Worm (Caenorhabditis elegans) whole organism, L4/young adult: ENCODE data around the gene F38B6.2.

Source experiments
- W03F9.2 ChIP-seq: fragments of 150-350 bp; optimal IDR thresholded peaks from 2 replicates; lab custom pipeline; 2014; ENCODE audit warnings: missing biosample characterization, missing genetic modification characterization
- dao-5 ChIP-seq: sonication (generic microtip); optimal IDR thresholded peaks from 2 replicates; lab custom pipeline; 2016; ENCODE audit warnings: missing genotype, missing genetic modification characterization, moderate library complexity, missing compliant biosample characterization
- him-1 ChIP-seq: sonication (generic microtip); optimal IDR thresholded peaks from 2 replicates; lab custom pipeline; 2016; ENCODE audit warnings: missing genotype, missing genetic modification reagents, missing genetic modification characterization, missing compliant biosample characterization

The F38B6.2 gene

DNA sequence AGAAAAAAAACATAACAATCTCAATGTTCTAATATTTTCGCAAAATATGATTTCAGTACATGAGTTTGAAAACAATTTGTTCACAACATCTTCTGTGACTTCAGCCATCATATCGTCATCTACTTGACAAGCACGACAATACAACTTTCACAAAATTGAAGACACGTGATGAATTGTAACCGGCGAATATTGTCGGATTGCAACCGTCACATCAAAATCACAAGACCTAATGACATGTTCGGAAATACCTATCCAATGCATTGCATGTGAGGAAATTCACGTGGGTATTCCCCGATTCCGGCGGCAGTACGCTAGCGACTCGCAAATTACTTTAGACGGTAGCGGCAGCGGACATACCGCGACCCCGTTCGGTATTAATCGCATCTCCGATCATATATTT, 43.2 kb downstream of the F38B6.2 start:
- TF ChIP-seq him-1 (tag; lab: Kevin White, UChicago) (no peak), W03F9.2 (tag; lab: Kevin White, UChicago) (peak; percentile 1), dao-5 (tag; lab: Kevin White, UChicago) (no peak)

DNA sequence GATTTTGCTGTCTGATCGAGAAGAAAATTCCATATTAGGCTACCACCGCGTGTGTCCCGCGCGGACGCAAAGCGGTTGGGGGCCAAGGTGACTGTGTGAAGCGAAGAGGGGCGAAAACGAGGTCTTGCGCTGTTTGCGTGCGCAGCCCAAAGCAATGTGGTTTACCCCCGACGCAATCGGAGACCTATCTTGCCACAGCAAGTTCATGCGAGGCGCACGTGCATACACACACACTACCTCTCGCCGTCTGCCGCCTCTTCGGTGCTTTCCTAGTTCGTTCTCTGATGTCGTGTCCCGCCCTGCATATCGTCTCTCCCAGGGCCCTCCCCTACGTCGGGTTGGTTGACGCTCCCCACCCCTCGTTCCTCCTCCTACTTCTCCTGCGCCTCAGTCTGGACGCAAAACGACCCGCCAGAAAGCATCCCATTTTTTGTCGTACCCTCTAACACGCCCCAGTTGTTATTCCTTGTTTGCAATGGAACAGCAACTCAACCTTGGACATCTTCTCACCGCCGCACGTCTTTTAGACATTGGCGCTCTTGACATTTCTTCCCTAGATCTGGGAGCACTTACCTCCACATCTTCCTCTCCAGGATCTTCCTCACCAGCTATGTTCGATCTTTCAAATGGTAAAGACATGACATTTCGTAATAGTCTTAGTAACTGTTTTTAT, 43.8 kb downstream of the F38B6.2 start, which contains the start of gene mdl-1:
mdl-1 (plus strand) TSS at position 341 of the 673 bp plus-strand sequence.
- TF ChIP-seq him-1 (tag; lab: Kevin White, UChicago) (peak; percentile 4), W03F9.2 (tag; lab: Kevin White, UChicago) (no peak)

DNA sequence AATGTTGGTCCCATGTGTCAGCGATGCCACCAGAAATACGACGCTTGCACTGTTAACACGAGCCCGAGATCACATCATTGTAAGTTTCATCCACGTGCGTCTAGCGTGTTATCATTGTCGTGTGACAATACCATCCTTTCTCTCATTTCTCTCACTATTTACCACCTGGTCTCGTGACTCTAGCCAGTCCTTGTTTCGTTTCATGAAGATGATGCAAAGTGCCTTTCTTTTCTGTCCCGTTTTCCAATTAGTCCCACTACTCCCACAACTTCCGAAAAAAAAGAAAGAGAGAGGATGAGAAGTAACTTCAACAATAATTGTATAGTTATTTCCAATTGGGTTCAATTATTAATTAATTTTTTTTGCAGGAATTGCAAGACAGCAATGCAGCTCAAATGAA, 44.6 kb downstream of the F38B6.2 start:
- TF ChIP-seq W03F9.2 (tag; lab: Kevin White, UChicago): no peak
- no peak for TF ChIP-seq him-1 (tag; lab: Kevin White, UChicago)
- no peak for TF ChIP-seq dao-5 (tag; lab: Kevin White, UChicago)

DNA sequence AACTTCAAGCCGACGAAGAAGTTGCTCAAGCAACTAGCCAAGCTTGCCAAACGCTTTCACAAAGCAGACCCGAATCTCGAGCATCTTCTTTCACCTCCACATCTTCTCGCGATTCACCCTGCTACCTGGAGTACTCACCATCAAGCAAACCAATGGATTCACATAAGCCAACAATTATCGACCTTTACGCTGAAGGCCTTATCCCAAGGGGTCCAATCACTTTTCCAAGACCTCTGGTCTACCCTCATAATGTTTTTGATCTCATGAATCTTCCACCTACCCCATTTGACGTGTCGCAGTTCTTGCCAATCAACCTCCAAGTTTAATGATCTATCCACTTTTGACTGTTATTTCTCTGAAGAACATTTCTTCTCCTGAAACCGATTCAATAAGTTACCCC, 45.0 kb downstream of the F38B6.2 start:
- TF ChIP-seq him-1 (tag; lab: Kevin White, UChicago) (no peak), W03F9.2 (tag; lab: Kevin White, UChicago) (no peak), dao-5 (tag; lab: Kevin White, UChicago) (no peak)

DNA sequence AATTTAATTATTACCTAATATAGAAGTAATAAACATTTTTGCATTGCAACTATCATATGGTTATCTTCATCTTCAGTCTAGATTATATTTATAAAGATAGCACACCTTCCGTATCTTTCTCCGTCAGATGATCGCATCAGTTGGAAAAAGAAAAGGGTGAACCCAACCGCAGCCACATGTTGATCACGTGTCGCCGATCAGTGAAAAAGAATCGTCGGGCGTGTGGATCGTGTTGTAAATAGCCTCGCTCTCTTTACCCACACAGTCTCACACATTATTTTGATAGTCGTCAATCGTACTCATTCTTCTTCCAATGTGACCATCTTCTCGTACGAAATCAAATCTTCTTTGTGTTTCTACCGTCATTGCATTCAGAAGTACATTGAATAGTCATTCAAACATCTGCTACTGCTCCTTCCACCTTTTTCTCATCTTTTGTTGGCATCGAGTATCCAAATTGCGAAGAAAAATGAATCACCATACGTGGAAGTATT, 45.6 kb downstream of the F38B6.2 start:
- TF ChIP-seq dao-5 (tag; lab: Kevin White, UChicago): no peak
- TF ChIP-seq W03F9.2 (tag; lab: Kevin White, UChicago): peak; percentile 67
- TF ChIP-seq him-1 (tag; lab: Kevin White, UChicago): no peak

DNA sequence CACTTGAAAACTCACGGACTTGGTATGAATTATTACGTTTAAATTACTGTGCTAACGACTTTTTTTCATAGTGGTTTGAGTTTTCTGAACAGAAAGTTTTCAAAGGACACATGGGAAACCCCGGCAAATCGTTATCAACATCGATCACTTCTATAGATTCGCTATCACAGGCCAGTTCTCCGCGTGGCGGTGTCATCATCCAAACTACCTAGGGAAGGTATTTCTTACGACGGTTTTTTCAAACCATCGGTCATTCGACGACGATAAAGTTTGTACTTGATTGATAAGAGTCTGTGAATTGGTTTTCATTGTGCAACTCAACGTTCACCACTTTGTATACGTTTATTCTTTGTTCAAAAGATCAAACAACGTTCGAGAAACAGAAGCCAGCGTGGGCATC, 46.2 kb downstream of the F38B6.2 start:
- no peak for TF ChIP-seq dao-5 (tag; lab: Kevin White, UChicago)
- TF ChIP-seq him-1 (tag; lab: Kevin White, UChicago): no peak
- TF ChIP-seq W03F9.2 (tag; lab: Kevin White, UChicago): peak; percentile 1

DNA sequence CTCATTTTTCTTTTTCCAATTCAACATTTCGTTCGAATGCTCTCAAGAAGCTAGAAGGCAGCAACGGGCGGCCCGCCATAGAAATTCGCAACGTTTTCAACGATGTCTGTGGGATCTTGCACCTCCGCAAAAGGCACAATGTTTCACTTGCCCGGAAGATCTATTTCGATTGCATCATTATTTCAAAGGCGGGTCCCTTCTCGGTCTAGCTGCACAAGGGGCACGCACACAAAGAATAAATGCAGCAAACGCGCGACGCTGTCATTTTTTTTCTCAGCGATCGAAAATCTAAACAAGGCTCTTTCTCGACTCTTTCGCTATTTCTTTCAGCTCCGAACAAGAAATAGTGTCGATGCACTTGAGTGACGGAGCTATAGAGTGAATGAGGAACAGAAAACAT, 46.6 kb downstream of the F38B6.2 start:
- TF ChIP-seq him-1 (tag; lab: Kevin White, UChicago) (peak; percentile 26), dao-5 (tag; lab: Kevin White, UChicago) (no peak)

DNA sequence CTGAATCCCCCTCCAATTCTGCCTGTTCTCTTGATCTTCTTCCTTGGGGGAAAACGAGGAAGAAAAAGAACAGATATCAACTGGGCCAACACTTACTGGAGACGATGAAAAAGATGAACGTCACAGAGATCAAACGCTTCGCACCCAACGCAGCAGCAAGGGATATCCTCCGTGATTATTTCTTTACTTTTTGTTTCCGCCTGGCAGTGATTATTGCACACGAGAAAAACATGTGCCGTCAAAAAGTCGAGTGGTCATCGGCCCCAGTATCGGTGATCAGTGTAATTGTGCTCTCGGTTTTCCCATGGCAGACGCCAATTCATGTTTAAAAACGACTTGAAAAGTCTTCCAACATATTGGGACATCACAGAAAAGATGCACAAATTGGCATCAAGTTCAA, 47.2 kb downstream of the F38B6.2 start:
- TF ChIP-seq him-1 (tag; lab: Kevin White, UChicago): no peak
- TF ChIP-seq dao-5 (tag; lab: Kevin White, UChicago): no peak
- no peak for TF ChIP-seq W03F9.2 (tag; lab: Kevin White, UChicago)

DNA sequence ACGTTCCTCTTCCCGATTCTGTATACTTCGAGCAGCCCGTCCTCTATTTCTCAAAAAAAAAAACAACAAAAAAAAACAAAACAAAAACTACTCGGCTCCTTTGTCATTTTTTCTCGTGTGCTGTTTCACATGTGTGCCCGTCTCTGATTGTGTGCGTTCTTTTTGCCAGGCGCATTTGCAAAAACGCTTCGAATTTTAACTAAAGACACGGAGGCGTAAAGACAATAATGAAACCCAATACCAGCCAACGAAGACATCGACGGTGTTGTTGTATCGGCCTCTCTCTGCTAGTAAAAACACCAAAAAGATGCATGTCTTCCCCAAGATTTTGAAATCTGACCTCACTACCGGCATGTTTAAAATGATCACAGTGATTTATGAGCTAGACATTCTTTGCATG, 48.5 kb downstream of the F38B6.2 start:
- TF ChIP-seq him-1 (tag; lab: Kevin White, UChicago): no peak
- no peak for TF ChIP-seq dao-5 (tag; lab: Kevin White, UChicago)
- TF ChIP-seq W03F9.2 (tag; lab: Kevin White, UChicago): no peak

DNA sequence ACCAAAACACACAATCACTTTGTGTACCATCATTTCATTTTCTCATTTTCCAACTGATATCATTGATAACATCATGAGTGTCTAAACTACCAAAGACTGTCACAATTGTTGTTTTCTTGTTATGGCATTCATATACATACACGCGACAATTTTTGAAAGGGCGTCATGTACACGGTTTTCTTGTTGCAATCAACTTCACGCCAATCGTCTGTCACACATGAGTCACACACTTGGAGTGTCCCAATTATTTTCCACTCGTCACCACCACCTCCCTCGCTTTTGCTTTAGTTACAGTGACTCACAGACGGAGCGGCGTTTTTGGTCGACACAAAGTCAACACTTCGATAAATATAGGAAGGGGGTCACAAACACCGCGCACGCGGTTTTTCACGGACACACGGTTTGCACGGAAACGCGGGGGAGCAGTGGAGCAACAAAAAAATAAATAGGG, 49.6 kb downstream of the F38B6.2 start:
- TF ChIP-seq W03F9.2 (tag; lab: Kevin White, UChicago) (no peak), him-1 (tag; lab: Kevin White, UChicago) (no peak), dao-5 (tag; lab: Kevin White, UChicago) (no peak)

DNA sequence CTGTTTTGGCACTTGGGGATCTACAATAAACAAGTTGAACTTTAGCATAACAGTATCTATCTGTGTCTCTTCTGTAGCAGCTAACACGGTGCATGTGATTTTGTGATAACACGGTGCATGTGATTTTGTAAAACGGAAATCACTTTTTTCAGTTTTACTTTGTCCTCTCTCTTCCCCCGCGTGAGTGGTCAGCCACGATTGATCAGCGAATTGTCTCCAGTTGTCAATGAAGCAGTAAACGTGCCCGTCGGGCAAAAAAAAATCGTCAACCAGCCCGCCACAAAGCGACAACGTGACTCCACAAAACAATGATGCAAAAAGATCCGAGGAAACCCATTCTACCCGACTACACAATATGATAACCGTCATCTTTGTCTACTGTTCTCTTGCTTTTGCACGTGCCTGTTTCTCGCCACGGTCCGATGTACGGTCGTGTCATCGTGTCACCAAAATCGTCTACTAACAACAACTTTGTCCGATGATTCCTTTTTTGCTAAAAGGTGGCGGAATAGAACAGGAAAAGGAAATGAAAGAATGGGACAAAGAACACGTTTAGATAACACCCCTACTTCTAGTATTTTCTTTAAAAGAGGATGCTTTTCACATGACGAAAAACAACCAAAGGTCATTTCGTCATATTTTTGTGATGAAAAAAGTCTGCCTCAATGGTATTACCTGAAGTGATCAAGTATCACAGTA, 50.9 kb downstream of the F38B6.2 start:
- TF ChIP-seq him-1 (tag; lab: Kevin White, UChicago): no peak
- no peak for TF ChIP-seq W03F9.2 (tag; lab: Kevin White, UChicago)
- no peak for TF ChIP-seq dao-5 (tag; lab: Kevin White, UChicago)

DNA sequence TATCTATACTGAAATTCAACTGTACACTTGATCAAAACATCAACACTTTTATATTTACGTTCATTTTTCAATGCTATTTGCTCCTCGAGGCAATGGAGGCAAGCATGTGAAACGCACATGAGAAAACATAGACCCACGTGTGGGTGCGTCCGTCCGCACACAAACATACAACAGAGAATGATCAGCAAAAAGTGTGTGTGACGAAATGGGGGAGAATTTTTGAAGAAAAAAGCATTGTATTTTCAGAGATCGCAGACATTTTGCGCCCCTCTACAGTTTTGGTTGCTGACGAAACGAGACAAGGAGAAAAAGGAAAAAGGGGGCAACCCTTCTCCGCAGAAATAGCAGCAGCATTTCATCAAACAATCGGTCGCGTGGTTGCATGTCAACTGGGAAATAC, 51.8 kb downstream of the F38B6.2 start:
- peak; percentile 49 for TF ChIP-seq W03F9.2 (tag; lab: Kevin White, UChicago)
- peak; percentile 77 for TF ChIP-seq him-1 (tag; lab: Kevin White, UChicago)
- TF ChIP-seq dao-5 (tag; lab: Kevin White, UChicago): no peak
